Worm (Caenorhabditis elegans) whole organism, L2 larva: ENCODE results near the gene fat-3.

Experiments
- lsy-2 ChIP-seq, 2 experiments: fragments of 150-350 bp in 1 of 2; sonication (generic microtip) in 1 of 2; optimal IDR thresholded peaks; 2 replicates each; lab custom pipeline; 2014 to 2017; ENCODE audit warnings: missing biosample characterization in 2 of 2, missing genetic modification characterization in 2 of 2
- mdl-1 ChIP-seq, 2 experiments: fragments of 150-350 bp in 1 of 2; sonication (generic microtip) in 1 of 2; optimal IDR thresholded peaks; 2 replicates each; lab custom pipeline; 2017; ENCODE audit warnings: missing biosample characterization in 2 of 2, missing genetic modification characterization in 2 of 2
- nhr-237 ChIP-seq: fragments of 150-350 bp; optimal IDR thresholded peaks from 2 replicates; lab custom pipeline; 2014; ENCODE audit warnings: missing biosample characterization, missing genetic modification characterization
- nhr-77 ChIP-seq: fragments of 150-350 bp; optimal IDR thresholded peaks from 2 replicates; lab custom pipeline; 2014; ENCODE audit warnings: missing biosample characterization, missing genetic modification characterization
- skn-1 ChIP-seq: sonication (generic microtip); optimal IDR thresholded peaks from 2 replicates; lab custom pipeline; 2017; ENCODE audit warnings: missing biosample characterization, missing genetic modification characterization
- snpc-4 ChIP-seq: fragments of 150-350 bp; optimal IDR thresholded peaks from 2 replicates; lab custom pipeline; 2014; ENCODE audit warnings: missing biosample characterization, missing genetic modification characterization
- zag-1 ChIP-seq: fragments of 150-350 bp; optimal IDR thresholded peaks from 2 replicates; lab custom pipeline; 2014; ENCODE audit warnings: missing biosample characterization, missing genetic modification characterization

DNA sequence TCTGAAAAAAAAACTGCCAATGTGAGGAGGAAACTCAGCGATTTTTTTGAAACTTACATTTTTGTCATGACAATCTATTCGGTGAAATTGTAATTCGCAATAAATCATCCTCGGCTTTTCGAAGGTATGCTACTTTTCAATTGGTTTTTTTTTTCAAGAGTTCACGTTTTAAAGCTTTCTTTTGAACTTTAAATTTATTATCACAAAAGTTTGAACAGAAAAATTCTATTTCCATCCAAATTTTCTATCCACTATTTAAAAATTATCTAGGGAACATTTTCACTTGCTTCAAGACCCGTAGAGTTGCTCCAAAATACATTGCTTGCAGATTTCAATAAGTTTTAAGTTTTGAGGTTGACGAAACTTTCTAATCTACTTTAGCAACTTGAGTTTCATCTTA lies 43.8 kb downstream of the fat-3 start, which contains the start of gene K07F5.6:
- no peak for TF ChIP-seq zag-1 (tag; lab: Kevin White, UChicago)
- no peak for TF ChIP-seq lsy-2 (tag; optimal IDR thresholded peaks at IDR 0.05; lab: Kevin White, UChicago)
- TF ChIP-seq nhr-77 (tag; lab: Kevin White, UChicago): no peak
- no peak for TF ChIP-seq snpc-4 (tag; lab: Kevin White, UChicago)
- no peak for TF ChIP-seq mdl-1 (tag; optimal IDR thresholded peaks at IDR 0.05; lab: Kevin White, UChicago)
- no peak for TF ChIP-seq skn-1 (tag; lab: Kevin White, UChicago)
- no peak for TF ChIP-seq nhr-237 (tag; lab: Kevin White, UChicago)
